Worm (Caenorhabditis elegans): Measurements from ENCODE around the gene nspg-11.

nspg-11 gene

DNA sequence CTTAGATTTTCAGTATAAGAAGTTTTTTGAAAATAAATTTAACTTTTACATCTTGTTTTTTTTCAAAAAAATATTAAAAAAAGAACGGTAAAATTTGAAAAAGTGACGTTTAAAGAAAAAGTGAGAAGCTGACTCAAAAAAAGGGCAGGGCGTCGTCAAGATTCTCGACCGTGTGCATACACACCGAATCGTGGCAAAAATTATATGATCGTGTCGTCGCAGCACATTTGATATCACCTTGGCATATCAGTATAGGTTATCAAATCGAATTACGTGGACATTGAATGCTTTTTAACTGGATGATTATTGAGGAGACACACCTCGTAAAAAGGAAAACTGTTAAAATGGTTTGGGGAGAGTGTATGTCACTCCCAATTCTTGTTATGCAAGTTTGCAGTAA, 9.1 kb upstream of the nspg-11 start (continued):
- no peak for TF ChIP-seq ama-1 (optimal IDR thresholded peaks at IDR 0.05)
- peak in 1 of 2 experiments; percentile 30 for TF ChIP-seq ama-1 (GFP tag; optimal IDR thresholded peaks at IDR 0.05)
- TF ChIP-seq ceh-79 (tag; optimal IDR thresholded peaks at IDR 0.05), result no peak
- TF ChIP-seq B0035.1 (tag; optimal IDR thresholded peaks at IDR 0.05), result no peak

DNA sequence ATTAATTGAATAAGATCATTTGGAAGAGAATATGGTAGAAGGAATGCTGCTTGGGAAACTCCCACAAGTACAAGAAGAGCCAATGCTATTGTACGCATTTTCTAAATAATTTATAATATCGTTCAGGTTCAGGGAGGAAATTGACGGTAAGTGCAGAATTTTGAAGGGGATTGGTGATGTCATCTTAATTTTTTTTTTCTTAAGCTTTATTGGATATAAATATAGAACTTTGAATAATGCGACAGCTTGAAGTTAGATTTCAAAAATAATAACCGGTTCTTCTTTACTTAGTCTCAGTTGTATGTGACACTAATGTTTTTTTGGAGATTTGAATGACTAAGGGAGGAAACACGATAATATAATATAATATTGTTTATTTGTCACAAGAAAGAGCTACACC, 6.9 kb upstream of the nspg-11 start, which contains the start of gene nspg-7.1:
Gene nspg-7.1, minus strand, starts transcription at position 101 of the 400 bp plus-strand sequence.
- TF ChIP-seq K11D2.4 (GFP tag; IDR thresholded peaks at IDR 0.05) (no peak), nfyb-1 (GFP tag; IDR thresholded peaks at IDR 0.05) (no peak), bed-1 (GFP tag; IDR thresholded peaks at IDR 0.05) (no peak), nhr-90 (tag; optimal IDR thresholded peaks at IDR 0.05) (no peak), Y53G8AR.9 (GFP tag; conservative IDR thresholded peaks at IDR 0.05) (no peak)

DNA sequence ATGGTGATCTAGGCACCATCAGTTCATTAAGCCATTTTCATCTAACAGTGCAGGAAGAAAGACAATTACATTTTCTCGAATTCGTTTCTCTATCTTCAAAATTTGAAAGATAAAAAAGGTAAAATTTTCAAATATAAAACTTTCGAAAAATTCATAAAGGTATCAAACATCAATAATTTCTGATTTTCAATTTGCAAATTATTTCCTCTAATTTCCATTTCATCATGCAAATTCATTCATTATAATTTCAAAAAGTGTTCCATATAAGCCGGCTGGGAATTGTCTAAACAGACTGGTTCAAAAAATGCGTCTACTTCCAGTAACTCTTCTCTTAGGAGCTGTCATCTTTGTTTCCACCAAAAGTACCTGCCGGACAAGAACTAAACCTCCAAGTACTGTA, 3.8 kb upstream of the nspg-11 start, which contains the start of gene clec-183:
Gene clec-183, plus strand, starts transcription at position 301 of the 400 bp plus-strand sequence.
- TF ChIP-seq lag-1 (GFP tag; IDR thresholded peaks at IDR 0.05) (no peak), tbx-9 (tag; optimal IDR thresholded peaks at IDR 0.05; ENCODE audit: borderline replicate concordance) (no peak), repo-1 (tag; optimal IDR thresholded peaks at IDR 0.05) (no peak), let-607 (tag; optimal IDR thresholded peaks at IDR 0.05) (no peak), attf-3 (GFP tag; conservative IDR thresholded peaks at IDR 0.05) (no peak), aptf-2 (GFP tag; conservative IDR thresholded peaks at IDR 0.05) (no peak)

DNA sequence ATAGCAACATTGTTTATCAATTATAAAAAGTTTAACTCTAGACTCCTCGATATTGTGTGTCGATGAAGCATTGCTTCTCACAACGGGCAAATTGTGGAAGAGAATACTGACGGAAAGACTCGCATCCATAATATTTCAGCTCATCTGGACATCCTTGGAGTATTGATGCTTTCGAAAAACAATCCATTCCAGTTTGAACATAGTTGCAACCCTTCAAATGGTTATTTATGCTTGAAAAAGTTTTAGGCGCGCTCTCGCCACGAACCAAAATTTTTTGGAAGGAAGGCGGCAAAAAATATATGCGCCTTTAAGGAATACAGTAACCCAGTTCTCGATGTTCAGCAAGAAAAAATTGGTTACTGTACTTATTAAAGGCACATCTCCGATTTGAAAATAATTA, 1.4 kb downstream of the nspg-11 start:
- TF ChIP-seq sptf-2 (GFP tag; optimal IDR thresholded peaks at IDR 0.05) (no peak), pbrm-1 (GFP tag; IDR thresholded peaks at IDR 0.05) (no peak), aptf-2 (GFP tag; conservative IDR thresholded peaks at IDR 0.05) (no peak), repo-1 (tag; optimal IDR thresholded peaks at IDR 0.05) (peak; percentile 32), tbp1 (GFP tag; optimal IDR thresholded peaks at IDR 0.05) (no peak), atf-7 (tag; optimal IDR thresholded peaks at IDR 0.05) (no peak), lin-40 (tag; optimal IDR thresholded peaks at IDR 0.05) (peak; percentile 31), mel-28 (tag; optimal IDR thresholded peaks at IDR 0.05; ENCODE audit: borderline replicate concordance) (no peak), ceh-27 (GFP tag; optimal IDR thresholded peaks at IDR 0.05) (no peak), akir-1 (GFP tag; optimal IDR thresholded peaks at IDR 0.05) (no peak), snpc-3.4 (tag; optimal IDR thresholded peaks at IDR 0.05) (no peak), ekl-4 (GFP tag; IDR thresholded peaks at IDR 0.05) (peak; percentile 72), nfya-2 (GFP tag; IDR thresholded peaks at IDR 0.05) (no peak), lin-54 (GFP tag; optimal IDR thresholded peaks at IDR 0.05) (peak; percentile 20), egl-18 (GFP tag; IDR thresholded peaks at IDR 0.05) (no peak), chd-7 (tag; optimal IDR thresholded peaks at IDR 0.05) (peak; percentile 13), cebp-2 (GFP tag; IDR thresholded peaks at IDR 0.05) (no peak), snpc-4 (GFP tag; optimal IDR thresholded peaks at IDR 0.05) (no peak), snpc-4 (tag; optimal IDR thresholded peaks at IDR 0.05) (peak in 1 of 4 experiments; percentile 2), lin-35 (GFP tag; optimal IDR thresholded peaks at IDR 0.05) (peak in 1 of 3 experiments; percentile 36), dox-1 (GFP tag; IDR thresholded peaks at IDR 0.05) (peak; percentile 37; the same call in 1 of the 2 replicates), C17E4.6 (GFP tag; IDR thresholded peaks at IDR 0.05) (peak; percentile 32; the same call in 1 of the 2 replicates), let-607 (tag; optimal IDR thresholded peaks at IDR 0.05) (peak in 1 of 2 experiments; percentile 21), Y53G8AR.9 (GFP tag; conservative IDR thresholded peaks at IDR 0.05) (0 out of 2 replicates have a peak, but pooled peaks have one; percentile 6), bed-2 (GFP tag; IDR thresholded peaks at IDR 0.05) (no peak), nfyb-1 (GFP tag; IDR thresholded peaks at IDR 0.05) (0 out of 2 replicates have a peak, but pooled peaks have one; percentile 41), madf-3 (GFP tag; IDR thresholded peaks at IDR 0.05) (0 out of 2 replicates have a peak, but pooled peaks have one; percentile 9), somi-1 (GFP tag; optimal IDR thresholded peaks at IDR 0.05) (no peak), ztf-26 (tag; optimal IDR thresholded peaks at IDR 0.05) (no peak), rec-8 (tag; optimal IDR thresholded peaks at IDR 0.05) (no peak), athp-1 (tag; optimal IDR thresholded peaks at IDR 0.05) (no peak), ceh-40 (GFP tag; IDR thresholded peaks at IDR 0.05) (no peak), lsl-1 (GFP tag; optimal IDR thresholded peaks at IDR 0.05) (peak; percentile 38)

Measured in whole organism, young adult.